Fruit fly (Drosophila melanogaster): ENCODE results near the gene smo.

DNA sequence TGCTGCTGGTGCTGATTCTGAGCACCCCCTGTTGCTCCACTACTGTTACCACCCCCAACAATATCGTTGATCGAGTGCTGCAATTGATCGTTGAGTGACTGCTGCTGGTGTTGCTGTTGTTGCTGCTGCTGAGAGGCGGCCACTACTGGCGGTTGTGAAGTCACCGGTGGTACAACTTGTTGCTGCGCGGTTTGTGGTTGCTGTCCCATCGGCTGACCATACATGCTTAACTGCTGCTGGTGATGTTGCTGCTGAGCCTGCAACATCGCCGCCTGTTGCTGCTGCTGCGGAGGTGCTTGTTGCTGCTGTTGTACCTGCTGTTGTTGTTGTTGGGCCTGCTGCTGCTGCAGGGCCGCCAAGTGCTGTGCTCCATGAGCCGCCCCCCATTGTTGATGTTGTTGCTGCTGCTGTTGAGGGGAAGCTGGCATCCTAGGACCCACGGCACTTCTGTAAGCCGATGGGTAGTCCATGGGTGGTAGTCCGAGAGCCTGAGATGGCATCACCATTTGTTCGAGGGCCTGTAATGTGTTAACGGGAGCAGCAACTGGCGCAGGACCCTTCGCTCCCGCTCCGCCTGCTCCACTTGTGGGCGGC lies 37.1 kb upstream of the smo start:
- TF ChIP-seq rn (GFP tag; IDR thresholded peaks at IDR 0.05) (no peak), CG4496 (GFP tag; IDR thresholded peaks at IDR 0.05) (no peak), CG15710 (tag; optimal IDR thresholded peaks at IDR 0.05) (no peak), Snoo (tag; optimal IDR thresholded peaks at IDR 0.05) (no peak), Ets98B (GFP tag; IDR thresholded peaks at IDR 0.05) (no peak), CG32121 (GFP tag; IDR thresholded peaks at IDR 0.05) (no peak), EcR (GFP tag; optimal IDR thresholded peaks at IDR 0.05) (no peak), CG8159 (tag; optimal IDR thresholded peaks at IDR 0.05) (no peak), D1 (tag; optimal IDR thresholded peaks at IDR 0.05) (no peak), CG12605 (GFP tag; IDR thresholded peaks at IDR 0.05) (no peak), CG14655 (GFP tag; optimal IDR thresholded peaks at IDR 0.05) (no peak), CG10348 (GFP tag; IDR thresholded peaks at IDR 0.05) (no peak)
